Fruit fly (Drosophila melanogaster) whole organism, embryonic: ENCODE data around the gene Mkp3.

ENCODE experiments used
- C15 ChIP-seq: fragments of 200-800 bp; sonication (Bioruptor generic); IDR thresholded peaks from 3 replicates; pipeline ENCODE4 v1.3.6; 2022; ENCODE audit warnings: missing biosample characterization, missing genetic modification characterization
- CG10565 ChIP-seq: fragments of 200-800 bp; sonication (Bioruptor generic); optimal IDR thresholded peaks from 3 replicates; lab custom pipeline; 2016; ENCODE audit warnings: missing biosample characterization, mild to moderate bottlenecking, missing genetic modification characterization
- CG11085 ChIP-seq: fragments of 200-800 bp; sonication (Bioruptor generic); IDR thresholded peaks from 2 replicates; pipeline ENCODE4 v1.3.6; 2022; ENCODE audit warnings: missing biosample characterization, missing genetic modification characterization
- CG13775 ChIP-seq: fragments of 200-800 bp; sonication (Bioruptor generic); optimal IDR thresholded peaks from 3 replicates; lab custom pipeline; 2017; ENCODE audit warnings: missing biosample characterization, mild to moderate bottlenecking, missing genetic modification characterization
- CG14710 ChIP-seq: fragments of 200-800 bp; sonication (Bioruptor generic); optimal IDR thresholded peaks from 3 replicates; lab custom pipeline; 2019; ENCODE audit warnings: missing biosample characterization, mild to moderate bottlenecking, missing genetic modification characterization, moderate library complexity
- CG16815 ChIP-seq: fragments of 200-800 bp; sonication (Bioruptor generic); optimal IDR thresholded peaks from 3 replicates; lab custom pipeline; 2017; ENCODE audit warnings: missing biosample characterization, mild to moderate bottlenecking, missing genetic modification characterization
- CG17361 ChIP-seq: fragments of 200-800 bp; sonication (Bioruptor generic); IDR thresholded peaks from 3 replicates; pipeline ENCODE4 v1.3.6; 2022; ENCODE audit warnings: missing biosample characterization, missing genetic modification characterization
- CG17385 ChIP-seq: fragments of 200-800 bp; sonication (Bioruptor generic); optimal IDR thresholded peaks from 3 replicates; lab custom pipeline; 2018; ENCODE audit warnings: missing biosample characterization, mild to moderate bottlenecking, missing genetic modification characterization
- CG17612 ChIP-seq: fragments of 200-800 bp; sonication (Bioruptor generic); IDR thresholded peaks from 2 replicates; pipeline ENCODE4 v1.3.6; 2022; ENCODE audit warnings: missing biosample characterization, missing genetic modification characterization
- CG2129 ChIP-seq: fragments of 200-800 bp; sonication (Bioruptor generic); IDR thresholded peaks from 2 replicates; pipeline ENCODE4 v1.3.6; 2022; ENCODE audit warnings: missing biosample characterization, missing genetic modification characterization; ENCODE audit not compliant: partially characterized antibody
- CG2199 ChIP-seq: fragments of 200-800 bp; sonication (Bioruptor generic); IDR thresholded peaks from 3 replicates; pipeline ENCODE4 v1.3.6; 2022; ENCODE audit warnings: missing biosample characterization, missing genetic modification characterization
- CG30020 ChIP-seq: fragments of 200-800 bp; optimal IDR thresholded peaks from 2 replicates; lab custom pipeline; 2019; ENCODE audit warnings: missing biosample characterization, mild to moderate bottlenecking, missing genetic modification characterization, moderate library complexity
- CG43689 ChIP-seq: fragments of 200-800 bp; sonication (Bioruptor generic); IDR thresholded peaks from 2 replicates; pipeline ENCODE4 v1.3.6; 2022; ENCODE audit warnings: missing biosample characterization, missing genetic modification characterization
- CG4854 ChIP-seq: fragments of 200-800 bp; sonication (Bioruptor generic); optimal IDR thresholded peaks from 2 replicates; lab custom pipeline; 2016; ENCODE audit warnings: missing biosample characterization, missing genetic modification characterization, inconsistent platforms
- CG6254 ChIP-seq: fragments of 200-800 bp; sonication (Bioruptor generic); optimal IDR thresholded peaks from 3 replicates; lab custom pipeline; 2017; ENCODE audit warnings: mild to moderate bottlenecking, missing biosample characterization, missing genetic modification reagents, missing genetic modification characterization
- D ChIP-seq, 2 experiments: fragments of 200-800 bp in 1 of 2; fragments of >200 bp in 1 of 2; sonication (Bioruptor generic) in 1 of 2; optimal IDR thresholded peaks; 2 replicates in 1 of 2; 3 replicates in 1 of 2; lab custom pipeline; 2017; ENCODE audit warnings: mild to moderate bottlenecking in 1 of 2, missing biosample characterization in 1 of 2, missing genetic modification characterization in 1 of 2, missing genetic modification reagents in 1 of 2
- Dbx ChIP-seq: fragments of 200-800 bp; sonication (Bioruptor generic); IDR thresholded peaks from 3 replicates; pipeline ENCODE4 v1.3.6; 2022; ENCODE audit warnings: missing biosample characterization, missing genetic modification characterization
- Lpt ChIP-seq: fragments of >200 bp; optimal IDR thresholded peaks from 2 replicates; lab custom pipeline; 2018; ENCODE audit warnings: missing biosample characterization, missing genetic modification characterization
- Med ChIP-seq: fragments of 200-800 bp; sonication (Bioruptor generic); peaks from one replicate; lab custom pipeline; 2016; ENCODE audit warnings: missing biosample characterization, missing genetic modification characterization, mild to moderate bottlenecking, inconsistent platforms, moderate library complexity
- Nf-YC ChIP-seq: fragments of 200-800 bp; optimal IDR thresholded peaks from 3 replicates; lab custom pipeline; 2019; ENCODE audit warnings: missing biosample characterization, mild to moderate bottlenecking, missing genetic modification characterization, moderate library complexity
- Pdp1 ChIP-seq, 2 experiments: fragments of 200-800 bp; sonication (Bioruptor generic); optimal IDR thresholded peaks; 3 replicates each; lab custom pipeline; 2016; ENCODE audit warnings: missing biosample characterization in 2 of 2, missing genetic modification characterization in 2 of 2, mild to moderate bottlenecking in 1 of 2, moderate library complexity in 1 of 2
- Sox102F ChIP-seq: fragments of 200-800 bp; sonication (Bioruptor generic); optimal IDR thresholded peaks from 2 replicates; lab custom pipeline; 2018; ENCODE audit warnings: missing biosample characterization, mild to moderate bottlenecking, missing genetic modification characterization, moderate library complexity
- Spps ChIP-seq: fragments of 200-800 bp; sonication (Bioruptor generic); optimal IDR thresholded peaks from 2 replicates; lab custom pipeline; 2018; ENCODE audit warnings: missing biosample characterization, mild to moderate bottlenecking, missing genetic modification characterization
- Sry-δ ChIP-seq: fragments of 200-800 bp; sonication (Bioruptor generic); optimal IDR thresholded peaks from 2 replicates; lab custom pipeline; 2016; ENCODE audit warnings: missing biosample characterization, missing genetic modification characterization
- bsh ChIP-seq, 2 experiments: fragments of 200-800 bp; sonication (Bioruptor generic); optimal IDR thresholded peaks; 2 replicates each; lab custom pipeline; 2017 to 2018; ENCODE audit warnings: mild to moderate bottlenecking in 2 of 2, missing biosample characterization in 2 of 2, missing genetic modification characterization in 2 of 2, moderate library complexity in 1 of 2
- fd64A ChIP-seq: fragments of 200-800 bp; sonication (Bioruptor generic); optimal IDR thresholded peaks from 3 replicates; lab custom pipeline; 2018; ENCODE audit warnings: missing biosample characterization, mild to moderate bottlenecking, missing genetic modification characterization
- gce ChIP-seq: fragments of 200-800 bp; sonication (Bioruptor generic); IDR thresholded peaks from 3 replicates; pipeline ENCODE4 v1.3.6; 2022; ENCODE audit warnings: missing biosample characterization, missing genetic modification characterization
- hb ChIP-seq: fragments of 200-800 bp; sonication (Bioruptor generic); IDR thresholded peaks from 3 replicates; pipeline ENCODE4 v1.3.6; 2022; ENCODE audit warnings: missing biosample characterization, missing genetic modification characterization; ENCODE audit not compliant: partially characterized antibody
- hth ChIP-seq: fragments of >200 bp; optimal IDR thresholded peaks from 2 replicates; lab custom pipeline; 2017; ENCODE audit warnings: inconsistent platforms
- lov ChIP-seq, 2 experiments: fragments of 200-800 bp in 1 of 2; fragments of >200 bp in 1 of 2; sonication (Bioruptor generic) in 1 of 2; IDR thresholded peaks in 1 of 2; optimal IDR thresholded peaks in 1 of 2; 2 replicates in 1 of 2; 3 replicates in 1 of 2; pipeline versions ENCODE4 v1.3.6 to Lab custom; 2017 to 2022; ENCODE audit warnings: missing biosample characterization in 1 of 2, missing genetic modification characterization in 1 of 2
- prd ChIP-seq, 3 experiments: fragments of >200 bp in 2 of 3; fragments of 200-800 bp in 1 of 3; sonication (Bioruptor generic) in 1 of 3; optimal IDR thresholded peaks in 2 of 3; IDR thresholded peaks in 1 of 3; 2 replicates in 2 of 3; 3 replicates in 1 of 3; pipeline versions ENCODE4 v1.3.6 to Lab custom; 2017 to 2022; ENCODE audit warnings: missing biosample characterization in 1 of 3, missing genetic modification characterization in 1 of 3
- ro ChIP-seq: fragments of 200-800 bp; sonication (Bioruptor generic); IDR thresholded peaks from 2 replicates; pipeline ENCODE4 v1.3.6; 2022; ENCODE audit warnings: missing biosample characterization, missing genetic modification characterization
- tap ChIP-seq: fragments of 200-800 bp; optimal IDR thresholded peaks from 3 replicates; lab custom pipeline; 2019; ENCODE audit warnings: missing biosample characterization, mild to moderate bottlenecking, missing genetic modification characterization, moderate library complexity
- tgo ChIP-seq: fragments of 200-800 bp; sonication (Bioruptor generic); IDR thresholded peaks from 3 replicates; pipeline ENCODE4 v1.3.6; 2022; ENCODE audit warnings: missing biosample characterization, missing genetic modification characterization
- vfl ChIP-seq: fragments of 200-800 bp; sonication (Bioruptor generic); optimal IDR thresholded peaks from 2 replicates; lab custom pipeline; 2016; ENCODE audit warnings: missing biosample characterization, missing genetic modification characterization
- wdn ChIP-seq: fragments of 200-800 bp; sonication (Bioruptor generic); IDR thresholded peaks from 2 replicates; pipeline ENCODE4 v1.3.6; 2022; ENCODE audit warnings: missing biosample characterization, missing genetic modification characterization

The Mkp3 gene

dm6 chr3L:19062472-19063409 lies 23.5 kb downstream of the Mkp3 start, which contains the start of the genes Ugt316A1 and Sfxn2 (continued):
- no peak for TF ChIP-seq CG17612
- no peak for TF ChIP-seq lov (optimal IDR thresholded peaks at IDR 0.05; lab: Kevin White, UChicago)
- TF ChIP-seq lov (GFP tag; IDR thresholded peaks at IDR 0.05; lab: Robert Waterston, UW) = no peak
- no peak for TF ChIP-seq tap
- TF ChIP-seq tgo = peak; percentile 14; the same call in 1 of the 3 replicates
- TF ChIP-seq CG6254 = no peak
- no peak for TF ChIP-seq ro (GFP tag; lab: Robert Waterston, UW)
- no peak for TF ChIP-seq Lpt (GFP tag; lab: Kevin White, UChicago)
- no peak for TF ChIP-seq CG43689 (GFP tag; lab: Robert Waterston, UW)
- TF ChIP-seq hth = no peak
- no peak for TF ChIP-seq Sox102F (GFP tag; lab: Kevin White, UChicago)
- TF ChIP-seq fd64A = no peak
- TF ChIP-seq CG17385 (GFP tag; lab: Kevin White, UChicago) = peak; percentile 98
- peak; percentile 71 for TF ChIP-seq CG17361 (GFP tag; lab: Robert Waterston, UW)
- TF ChIP-seq CG4854 (GFP tag; lab: Kevin White, UChicago) = peak; percentile 26
- TF ChIP-seq CG16815 (GFP tag; lab: Kevin White, UChicago) = peak; percentile 3
- TF ChIP-seq Spps (tag; lab: Kevin White, UChicago) = no peak
- 0 out of 2 replicates have a peak, but pooled peaks have one; percentile 48 for TF ChIP-seq wdn (GFP tag; lab: Robert Waterston, UW)
- TF ChIP-seq Nf-YC (tag; lab: Kevin White, UChicago) = peak; percentile 18
- TF ChIP-seq CG2129 (GFP tag; lab: Robert Waterston, UW) = no peak
- no peak for TF ChIP-seq D (optimal IDR thresholded peaks at IDR 0.05; lab: Kevin White, UChicago)
- TF ChIP-seq D (GFP tag; optimal IDR thresholded peaks at IDR 0.05; lab: Kevin White, UChicago) = no peak
- peak; percentile 48 for TF ChIP-seq Sry-δ (GFP tag; lab: Kevin White, UChicago)
- peak; percentile 39 for TF ChIP-seq vfl (GFP tag; lab: Kevin White, UChicago)

- TF ChIP-seq C15 (no peak), CG2199 (GFP tag; lab: Robert Waterston, UW) (0 out of 3 replicates have a peak, but pooled peaks have one; percentile 39), Dbx (GFP tag; lab: Robert Waterston, UW) (0 out of 3 replicates have a peak, but pooled peaks have one; percentile 36), CG13775 (GFP tag; lab: Kevin White, UChicago) (peak; percentile 91), prd (optimal IDR thresholded peaks at IDR 0.05; lab: Kevin White, UChicago) (no peak), prd (GFP tag; IDR thresholded peaks at IDR 0.05; lab: Robert Waterston, UW) (peak; percentile 37; the same call in 1 of the 3 replicates), CG30020 (tag; lab: Kevin White, UChicago) (no peak), CG14710 (no peak), Pdp1 (GFP tag; optimal IDR thresholded peaks at IDR 0.05; lab: Kevin White, UChicago) (no peak), hb (0 out of 3 replicates have a peak, but pooled peaks have one; percentile 22), gce (GFP tag; lab: Robert Waterston, UW) (0 out of 3 replicates have a peak, but pooled peaks have one; percentile 8), CG10565 (GFP tag; lab: Kevin White, UChicago) (no peak), bsh (GFP tag; optimal IDR thresholded peaks at IDR 0.05; lab: Kevin White, UChicago) (peak in 1 of 2 experiments; percentile 22), CG11085 (0 out of 2 replicates have a peak, but pooled peaks have one; percentile 7), Med (GFP tag; lab: Kevin White, UChicago) (no peak)
These were observed 27.4 kb downstream of the Mkp3 start for dm6 chr3L:19058824-19059223.
